Fruit fly (Drosophila melanogaster) whole organism, embryonic: ENCODE measurements around the gene a5.
A peak's percentile ranks its signal among the peaks of the same experiment; 100 is the strongest.

Experiments used
- Abd-B ChIP-seq: fragments of 200-800 bp; sonication (Bioruptor generic); optimal IDR thresholded peaks from 2 replicates; lab custom pipeline; 2018; ENCODE audit warnings: missing biosample characterization, mild to moderate bottlenecking, missing genetic modification characterization, moderate library complexity
- CG10366 ChIP-seq: fragments of 200-800 bp; sonication (Bioruptor generic); IDR thresholded peaks from 2 replicates; pipeline ENCODE4 v1.3.6; 2022; ENCODE audit warnings: missing biosample characterization, missing genetic modification characterization
- CG11247 ChIP-seq: fragments of 200-800 bp; sonication (Bioruptor generic); IDR thresholded peaks from 2 replicates; pipeline ENCODE4 v1.3.6; 2022; ENCODE audit warnings: missing biosample characterization, missing genetic modification characterization
- CG11398 ChIP-seq: fragments of 200-800 bp; sonication (Bioruptor generic); optimal IDR thresholded peaks from 2 replicates; lab custom pipeline; 2016; ENCODE audit warnings: missing biosample characterization, missing genetic modification characterization
- CG13424 ChIP-seq: fragments of 200-800 bp; sonication (Bioruptor generic); optimal IDR thresholded peaks from 2 replicates; lab custom pipeline; 2019; ENCODE audit warnings: missing biosample characterization, mild to moderate bottlenecking, missing genetic modification characterization, moderate library complexity
- CG17385 ChIP-seq: fragments of 200-800 bp; sonication (Bioruptor generic); optimal IDR thresholded peaks from 3 replicates; lab custom pipeline; 2018; ENCODE audit warnings: missing biosample characterization, mild to moderate bottlenecking, missing genetic modification characterization
- CG18619 ChIP-seq: fragments of 200-800 bp; sonication (Bioruptor generic); optimal IDR thresholded peaks from 3 replicates; lab custom pipeline; 2017; ENCODE audit warnings: missing biosample characterization, mild to moderate bottlenecking, missing genetic modification characterization
- CG2678 ChIP-seq: fragments of 200-800 bp; sonication (Bioruptor generic); optimal IDR thresholded peaks from 3 replicates; lab custom pipeline; 2019; ENCODE audit warnings: missing biosample characterization, mild to moderate bottlenecking, missing genetic modification characterization, moderate library complexity
- CG2712 ChIP-seq: fragments of 200-800 bp; optimal IDR thresholded peaks from 3 replicates; lab custom pipeline; 2019; ENCODE audit warnings: missing biosample characterization, mild to moderate bottlenecking, missing genetic modification characterization, moderate library complexity
- CG3163 ChIP-seq: fragments of 200-800 bp; sonication (Bioruptor generic); optimal IDR thresholded peaks from 3 replicates; lab custom pipeline; 2016; ENCODE audit warnings: missing biosample characterization, missing genetic modification characterization
- CG32772 ChIP-seq: fragments of 200-800 bp; sonication (Bioruptor generic); IDR thresholded peaks from 2 replicates; pipeline ENCODE4 v1.3.6; 2022; ENCODE audit warnings: missing biosample characterization, missing genetic modification characterization
- CG4617 ChIP-seq: fragments of 200-800 bp; sonication (Bioruptor generic); optimal IDR thresholded peaks from 3 replicates; lab custom pipeline; 2016; ENCODE audit warnings: missing biosample characterization, missing genetic modification characterization, borderline replicate concordance
- CG4707 ChIP-seq: fragments of 200-800 bp; sonication (Bioruptor generic); optimal IDR thresholded peaks from 2 replicates; lab custom pipeline; 2018; ENCODE audit warnings: missing biosample characterization, mild to moderate bottlenecking, missing genetic modification characterization, moderate library complexity
- CG5245 ChIP-seq: fragments of 200-800 bp; sonication (Bioruptor generic); optimal IDR thresholded peaks from 3 replicates; lab custom pipeline; 2016; ENCODE audit warnings: missing biosample characterization, missing genetic modification characterization
- CG6765 ChIP-seq: fragments of 200-800 bp; sonication (Bioruptor generic); optimal IDR thresholded peaks from 3 replicates; lab custom pipeline; 2017; ENCODE audit warnings: missing biosample characterization, mild to moderate bottlenecking, missing genetic modification characterization
- CG7786 ChIP-seq: fragments of 200-800 bp; sonication (Bioruptor generic); optimal IDR thresholded peaks from 2 replicates; lab custom pipeline; 2016; ENCODE audit warnings: missing biosample characterization, missing genetic modification characterization
- CG8359 ChIP-seq: fragments of 200-800 bp; sonication (Bioruptor generic); optimal IDR thresholded peaks from 2 replicates; lab custom pipeline; 2017; ENCODE audit warnings: missing biosample characterization, mild to moderate bottlenecking, missing genetic modification characterization, borderline replicate concordance
- CG9437 ChIP-seq: fragments of 200-800 bp; sonication (Bioruptor generic); optimal IDR thresholded peaks from 2 replicates; lab custom pipeline; 2018; ENCODE audit warnings: missing biosample characterization, mild to moderate bottlenecking, missing genetic modification characterization
- Camta ChIP-seq: fragments of 200-800 bp; sonication (Bioruptor generic); optimal IDR thresholded peaks from 2 replicates; lab custom pipeline; 2016; ENCODE audit warnings: missing biosample characterization, missing genetic modification characterization
- Deaf1 ChIP-seq: fragments of 200-800 bp; optimal IDR thresholded peaks from 3 replicates; lab custom pipeline; 2019; ENCODE audit warnings: missing biosample characterization, mild to moderate bottlenecking, missing genetic modification characterization, moderate library complexity
- E2f1 ChIP-seq: fragments of 200-800 bp; sonication (Bioruptor generic); IDR thresholded peaks from 2 replicates; pipeline ENCODE4 v1.3.6; 2022; ENCODE audit warnings: missing biosample characterization, missing genetic modification characterization
- Ets65A ChIP-seq: fragments of 200-800 bp; sonication (Bioruptor generic); peaks from one replicate; lab custom pipeline; 2016; ENCODE audit warnings: missing biosample characterization, missing genetic modification characterization
- HLH4C ChIP-seq: fragments of 200-800 bp; sonication (Bioruptor generic); IDR thresholded peaks from 3 replicates; pipeline ENCODE4 v1.3.6; 2022; ENCODE audit warnings: missing biosample characterization, missing genetic modification characterization; ENCODE audit not compliant: partially characterized antibody
- Mad ChIP-seq: fragments of 200-800 bp; sonication (Bioruptor generic); optimal IDR thresholded peaks from 2 replicates; lab custom pipeline; 2016; ENCODE audit warnings: missing biosample characterization, missing genetic modification characterization
- Max ChIP-seq: fragments of 200-800 bp; sonication (Bioruptor generic); optimal IDR thresholded peaks from 2 replicates; lab custom pipeline; 2016; ENCODE audit warnings: missing biosample characterization, mild to moderate bottlenecking, missing genetic modification characterization
- Meics ChIP-seq: fragments of 200-800 bp; sonication (Bioruptor generic); optimal IDR thresholded peaks from 2 replicates; lab custom pipeline; 2017; ENCODE audit warnings: missing biosample characterization, mild to moderate bottlenecking, missing genetic modification characterization
- Sox102F ChIP-seq: fragments of 200-800 bp; sonication (Bioruptor generic); optimal IDR thresholded peaks from 2 replicates; lab custom pipeline; 2018; ENCODE audit warnings: missing biosample characterization, mild to moderate bottlenecking, missing genetic modification characterization, moderate library complexity
- Sry-δ ChIP-seq: fragments of 200-800 bp; sonication (Bioruptor generic); optimal IDR thresholded peaks from 2 replicates; lab custom pipeline; 2016; ENCODE audit warnings: missing biosample characterization, missing genetic modification characterization
- Ssrp ChIP-seq: fragments of 200-800 bp; sonication (Bioruptor generic); optimal IDR thresholded peaks from 2 replicates; lab custom pipeline; 2018; ENCODE audit warnings: missing biosample characterization, mild to moderate bottlenecking, missing genetic modification characterization, moderate library complexity
- Tbp ChIP-seq: fragments of >200 bp; optimal IDR thresholded peaks from 2 replicates; lab custom pipeline; 2018; ENCODE audit warnings: missing biosample characterization, missing genetic modification characterization
- abd-A ChIP-seq: fragments of 200-800 bp; sonication (Bioruptor generic); optimal IDR thresholded peaks from 3 replicates; lab custom pipeline; 2019; ENCODE audit warnings: missing biosample characterization, mild to moderate bottlenecking, missing genetic modification characterization, moderate library complexity
- ap ChIP-seq: fragments of 200-800 bp; sonication (Bioruptor generic); IDR thresholded peaks from 2 replicates; pipeline ENCODE4 v1.3.6; 2022; ENCODE audit warnings: missing biosample characterization, missing genetic modification characterization
- ase ChIP-seq: fragments of 200-800 bp; sonication (Bioruptor generic); IDR thresholded peaks from 3 replicates; pipeline ENCODE4 v1.3.6; 2022; ENCODE audit warnings: missing biosample characterization, missing genetic modification characterization
- chm ChIP-seq: fragments of 200-800 bp; sonication (Bioruptor generic); IDR thresholded peaks from 2 replicates; pipeline ENCODE4 v1.3.6; 2022; ENCODE audit warnings: missing biosample characterization, missing genetic modification characterization
- crol ChIP-seq: fragments of 200-800 bp; sonication (Bioruptor generic); IDR thresholded peaks from 2 replicates; pipeline ENCODE4 v1.3.6; 2022; ENCODE audit warnings: missing biosample characterization, missing genetic modification characterization
- cwo ChIP-seq: fragments of 200-800 bp; sonication (Bioruptor generic); optimal IDR thresholded peaks from 3 replicates; lab custom pipeline; 2017; ENCODE audit warnings: missing biosample characterization, missing genetic modification characterization, mild to moderate bottlenecking, moderate library complexity, missing genetic modification reagents
- ems ChIP-seq: fragments of 200-800 bp; sonication (Bioruptor generic); optimal IDR thresholded peaks from 3 replicates; lab custom pipeline; 2016; ENCODE audit warnings: missing biosample characterization, missing genetic modification characterization
- fu2 ChIP-seq: fragments of 200-800 bp; sonication (Bioruptor generic); optimal IDR thresholded peaks from 2 replicates; lab custom pipeline; 2016; ENCODE audit warnings: missing biosample characterization, missing genetic modification characterization
- jumu ChIP-seq: fragments of 200-800 bp; sonication (Bioruptor generic); optimal IDR thresholded peaks from 3 replicates; lab custom pipeline; 2016; ENCODE audit warnings: missing biosample characterization, missing genetic modification characterization
- onecut ChIP-seq: fragments of 200-800 bp; sonication (Bioruptor generic); IDR thresholded peaks from 2 replicates; pipeline ENCODE4 v1.3.6; 2022; ENCODE audit warnings: missing biosample characterization, missing genetic modification characterization
- pb ChIP-seq: fragments of 200-800 bp; sonication (Bioruptor generic); optimal IDR thresholded peaks from 3 replicates; lab custom pipeline; 2016; ENCODE audit warnings: missing biosample characterization, missing genetic modification characterization
- pum ChIP-seq: fragments of 200-800 bp; sonication (Bioruptor generic); optimal IDR thresholded peaks from 2 replicates; lab custom pipeline; 2016; ENCODE audit warnings: missing biosample characterization, missing genetic modification characterization
- sens ChIP-seq: fragments of 200-800 bp; sonication (Bioruptor generic); peaks from one replicate; lab custom pipeline; 2016; ENCODE audit warnings: missing biosample characterization, missing genetic modification characterization
- sim ChIP-seq: fragments of 200-800 bp; sonication (Bioruptor generic); IDR thresholded peaks from 2 replicates; pipeline ENCODE4 v1.3.6; 2022; ENCODE audit warnings: missing biosample characterization, missing genetic modification characterization
- sisA ChIP-seq: fragments of 200-800 bp; sonication (Bioruptor generic); IDR thresholded peaks from 2 replicates; pipeline ENCODE4 v1.3.6; 2022; ENCODE audit warnings: missing biosample characterization, missing genetic modification characterization
- sna ChIP-seq: fragments of 200-800 bp; sonication (Bioruptor generic); IDR thresholded peaks from 2 replicates; pipeline ENCODE4 v1.3.6; 2022; ENCODE audit warnings: missing biosample characterization, missing genetic modification characterization; ENCODE audit not compliant: partially characterized antibody
- tx ChIP-seq: fragments of 200-800 bp; sonication (Bioruptor generic); optimal IDR thresholded peaks from 2 replicates; lab custom pipeline; 2016; ENCODE audit warnings: missing biosample characterization, missing genetic modification characterization

The a5 gene

DNA sequence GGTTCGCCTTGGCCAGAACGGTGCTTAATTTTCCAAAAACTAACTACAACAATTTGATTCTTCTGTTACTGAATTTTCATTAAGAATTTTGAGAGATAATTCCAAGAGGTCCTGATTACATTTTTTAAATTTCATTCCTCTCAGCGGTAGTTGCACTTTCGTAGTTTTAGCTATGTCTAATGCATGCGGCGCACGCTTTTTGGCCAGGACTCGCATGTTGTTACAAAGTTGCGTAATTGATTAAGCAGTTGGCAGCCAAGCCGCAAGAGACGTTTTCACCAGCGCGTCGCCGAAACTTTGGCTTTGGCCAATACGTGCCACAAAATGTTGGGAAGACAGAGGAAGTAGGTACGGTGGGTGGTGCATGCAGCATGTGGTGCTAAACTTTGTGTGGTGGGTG is 26.9 kb downstream of the a5 start, which contains the start of gene CG5565:
CG5565 (minus strand) TSS at position 101 of the 400 bp plus-strand sequence.
- TF ChIP-seq CG5245 (GFP tag; lab: Kevin White, UChicago): no peak
- TF ChIP-seq Ets65A (GFP tag; lab: Kevin White, UChicago): peak; percentile 23

DNA sequence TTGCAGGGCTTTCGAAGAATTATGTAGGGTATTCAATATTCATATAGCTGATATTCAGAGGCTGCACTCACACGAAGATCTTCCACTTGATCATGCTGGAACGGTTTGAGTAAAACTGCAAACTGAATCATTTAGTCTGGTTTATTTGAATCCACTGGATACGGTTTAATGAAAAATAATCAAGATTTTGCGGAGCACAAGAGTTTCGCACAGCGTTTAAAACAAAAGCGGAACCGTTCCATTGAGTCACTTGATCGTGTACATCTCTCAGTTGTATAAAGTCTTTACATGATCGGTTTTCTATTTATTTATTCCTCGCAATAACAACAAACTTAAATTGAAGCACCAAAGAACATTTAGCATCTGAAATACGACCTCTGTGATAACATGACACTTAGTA is 30.7 kb downstream of the a5 start, which contains the start of gene CG31659:
CG31659 (minus strand) TSS at position 101 of the 400 bp plus-strand sequence.
- TF ChIP-seq Camta (GFP tag; lab: Kevin White, UChicago) (no peak), pb (GFP tag; lab: Kevin White, UChicago) (no peak), CG17385 (GFP tag; lab: Kevin White, UChicago) (no peak), Tbp (GFP tag; lab: Kevin White, UChicago) (no peak), pum (GFP tag; lab: Kevin White, UChicago) (no peak), CG32772 (GFP tag; lab: Robert Waterston, UW) (no peak), chm (GFP tag; lab: Robert Waterston, UW) (no peak), crol (no peak), Sox102F (GFP tag; lab: Kevin White, UChicago) (no peak), ap (no peak), sens (no peak), cwo (no peak), CG10366 (no peak), Ets65A (GFP tag; lab: Kevin White, UChicago) (no peak), Ssrp (tag; lab: Kevin White, UChicago) (no peak), Meics (no peak)
- TF ChIP-seq, all 482 proteins: peak for 0

DNA sequence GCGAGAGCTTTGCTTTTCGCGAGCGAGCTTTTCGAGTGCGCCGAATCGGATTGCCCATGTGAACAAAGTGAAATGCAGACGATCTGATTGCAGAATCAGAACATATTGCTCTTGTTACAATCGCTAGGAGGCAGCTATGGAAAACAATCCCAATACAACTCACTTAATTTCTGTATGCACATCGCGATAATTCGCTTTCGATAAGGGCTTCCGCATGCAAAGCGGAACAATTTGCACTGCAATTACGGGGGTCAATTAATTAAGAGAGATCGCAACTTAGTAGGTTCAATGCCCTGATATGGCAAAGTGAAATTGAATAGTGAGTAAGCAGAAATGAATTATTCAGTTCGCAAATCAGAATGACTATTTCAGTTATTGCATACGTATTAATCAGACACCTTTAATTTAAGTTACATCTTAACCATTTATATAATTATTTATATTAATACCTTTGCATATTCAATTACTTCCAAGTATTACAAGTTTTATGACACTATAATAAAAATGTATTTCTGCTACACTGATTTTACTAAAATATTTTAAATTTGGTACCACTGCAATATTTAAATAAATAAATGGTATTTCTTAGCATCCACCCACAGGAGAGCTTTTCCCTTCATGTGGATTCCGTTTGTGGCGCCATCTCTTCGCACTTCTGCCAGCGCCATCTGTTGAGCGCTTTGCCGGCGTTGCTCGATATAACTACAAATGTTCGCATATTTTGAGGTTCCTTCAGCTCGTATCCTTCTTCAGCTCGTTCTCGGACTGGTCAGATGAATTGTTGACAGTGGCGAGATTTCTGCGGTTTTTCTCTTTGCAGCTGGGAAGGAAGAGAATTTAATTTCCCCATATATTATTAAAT is 33.0 kb downstream of the a5 start, which contains the start of gene NLaz:
NLaz (minus strand) TSS at position 51 of the 862 bp plus-strand sequence.
- TF ChIP-seq CG6765 (GFP tag; lab: Kevin White, UChicago) (no peak), CG13424 (tag; lab: Kevin White, UChicago) (no peak), CG11398 (no peak), CG3163 (GFP tag; lab: Kevin White, UChicago) (no peak), Abd-B (no peak), tx (GFP tag; lab: Kevin White, UChicago) (no peak), CG7786 (GFP tag; lab: Kevin White, UChicago) (no peak), abd-A (no peak), CG8359 (no peak), sim (0 out of 2 replicates have a peak, but pooled peaks have one; percentile 27), ase (GFP tag; lab: Robert Waterston, UW) (peak; percentile 36; the same call in 2 of the 3 replicates), Max (GFP tag; lab: Kevin White, UChicago) (no peak), CG9437 (GFP tag; lab: Kevin White, UChicago) (no peak), sisA (peak; percentile 35; the same call in 1 of the 2 replicates), E2f1 (GFP tag; lab: Robert Waterston, UW) (no peak), CG4617 (GFP tag; lab: Kevin White, UChicago) (peak; percentile 17), ems (GFP tag; lab: Kevin White, UChicago) (peak; percentile 0), CG18619 (GFP tag; lab: Kevin White, UChicago) (peak; percentile 45), onecut (GFP tag; lab: Robert Waterston, UW) (peak; percentile 85), Deaf1 (no peak), sna (GFP tag; lab: Robert Waterston, UW) (no peak), CG2712 (tag; lab: Kevin White, UChicago) (no peak), Sry-δ (GFP tag; lab: Kevin White, UChicago) (no peak), CG11247 (peak; percentile 90), jumu (no peak), CG2678 (tag; lab: Kevin White, UChicago) (no peak), CG4707 (GFP tag; lab: Kevin White, UChicago) (no peak), Mad (GFP tag; lab: Kevin White, UChicago) (peak; percentile 60), HLH4C (no peak), fu2 (no peak)
